Worm (Caenorhabditis elegans) whole organism, young adult: ENCODE results near the gene ZC239.15.

Experiments used
- F55B11.4 ChIP-seq: sonication (generic microtip); optimal IDR thresholded peaks from 2 replicates; lab custom pipeline; 2016; ENCODE audit warnings: missing compliant biosample characterization, missing genetic modification characterization, borderline replicate concordance; ENCODE audit not compliant: insufficient read depth
- K12H6.12 ChIP-seq: fragments of 200-800 bp; sonication (Bioruptor generic); optimal IDR thresholded peaks from 2 replicates; lab custom pipeline; 2018; ENCODE audit warnings: mild to moderate bottlenecking, missing genetic modification characterization, missing compliant biosample characterization
- T26A5.8 ChIP-seq: sonication (generic microtip); optimal IDR thresholded peaks from 2 replicates; lab custom pipeline; 2016; ENCODE audit warnings: missing genetic modification characterization, missing compliant biosample characterization
- bed-1 ChIP-seq: fragments of 200-800 bp; sonication (Bioruptor generic); IDR thresholded peaks from 2 replicates; pipeline ENCODE4 v1.3.6; 2022; ENCODE audit warnings: missing genetic modification reagents, missing genetic modification characterization, missing compliant biosample characterization
- madf-6 ChIP-seq: fragments of 200-800 bp; sonication (Bioruptor generic); IDR thresholded peaks from 2 replicates; pipeline ENCODE4 v1.3.6; 2022; ENCODE audit warnings: missing genetic modification reagents, missing genetic modification characterization, missing compliant biosample characterization
- mcd-1 ChIP-seq: fragments of 200-800 bp; sonication (Bioruptor generic); IDR thresholded peaks from 2 replicates; pipeline ENCODE4 v1.3.6; 2022; ENCODE audit warnings: missing genetic modification reagents, missing genetic modification characterization, missing compliant biosample characterization
- sea-2 ChIP-seq: fragments of 200-800 bp; sonication (Bioruptor generic); IDR thresholded peaks from 2 replicates; pipeline ENCODE4 v1.3.6; 2022; ENCODE audit warnings: missing genetic modification characterization, missing compliant biosample characterization
- unc-130 ChIP-seq: sonication (generic microtip); optimal IDR thresholded peaks from 2 replicates; lab custom pipeline; 2016; ENCODE audit warnings: missing genetic modification reagents, missing genetic modification characterization, missing compliant biosample characterization
- zfh-2 ChIP-seq: fragments of 200-800 bp; sonication (Bioruptor generic); conservative IDR thresholded peaks from 2 replicates; pipeline ENCODE4 v1.3.6; 2022; ENCODE audit warnings: missing genetic modification reagents, missing genetic modification characterization, missing compliant biosample characterization
- zim-3 ChIP-seq: sonication (generic microtip); optimal IDR thresholded peaks from 2 replicates; lab custom pipeline; 2017; ENCODE audit warnings: mild to moderate bottlenecking, missing genetic modification characterization, moderate library complexity, missing compliant biosample characterization
- ztf-6 ChIP-seq: fragments of 200-800 bp; sonication (Bioruptor generic); IDR thresholded peaks from 2 replicates; pipeline ENCODE4 v1.3.6; 2022; ENCODE audit warnings: missing genetic modification reagents, missing genetic modification characterization, missing compliant biosample characterization

DNA sequence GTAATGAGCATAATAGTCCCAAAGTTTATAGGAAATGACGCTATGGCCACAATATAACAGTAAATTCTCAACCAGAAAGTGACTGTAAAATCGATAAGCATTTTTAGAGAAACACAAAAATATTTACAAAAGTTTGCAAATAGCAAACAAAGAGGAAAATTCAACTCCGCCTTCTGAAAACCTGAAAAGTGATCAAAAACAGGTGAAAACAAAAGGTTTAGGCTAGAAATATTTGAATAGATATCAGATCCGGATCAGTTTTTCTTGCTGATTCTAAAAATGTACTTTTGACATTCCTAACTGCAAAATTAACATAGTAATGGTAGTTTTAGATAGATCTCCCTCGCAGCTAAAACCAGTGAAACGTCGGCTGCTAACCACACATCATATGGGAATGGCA lies 25.5 kb downstream of the ZC239.15 start, which contains the start of gene sri-51:
- TF ChIP-seq sea-2 (GFP tag; lab: Robert Waterston, UW) (no peak), T26A5.8 (tag; lab: Kevin White, UChicago) (no peak), zim-3 (tag; lab: Kevin White, UChicago) (no peak), unc-130 (no peak), mcd-1 (GFP tag; lab: Robert Waterston, UW) (no peak), K12H6.12 (tag; lab: Kevin White, UChicago) (no peak), bed-1 (no peak), zfh-2 (GFP tag; lab: Robert Waterston, UW) (no peak), madf-6 (GFP tag; lab: Robert Waterston, UW) (no peak), ztf-6 (GFP tag; lab: Robert Waterston, UW) (no peak), F55B11.4 (tag; lab: Kevin White, UChicago) (no peak)
